Worm (Caenorhabditis elegans) whole organism, young adult: Measurements from ENCODE around the gene spo-11.
A peak's percentile ranks its signal among the peaks of the same experiment; 100 is the strongest.

Experiments used
- B0035.1 ChIP-seq: sonication (generic microtip); optimal IDR thresholded peaks from 2 replicates; lab custom pipeline; 2016; ENCODE audit warnings: missing genetic modification characterization, mild to moderate bottlenecking, missing compliant biosample characterization, missing genotype, missing genetic modification reagents
- B0336.3 ChIP-seq: fragments of 200-800 bp; sonication (Bioruptor generic); IDR thresholded peaks from 2 replicates; pipeline ENCODE4 v1.3.6; 2022; ENCODE audit warnings: missing genetic modification characterization, missing compliant biosample characterization
- C17E4.6 ChIP-seq: fragments of 200-800 bp; sonication (Bioruptor generic); IDR thresholded peaks from 2 replicates; pipeline ENCODE4 v1.3.6; 2022; ENCODE audit warnings: missing genetic modification reagents, missing genetic modification characterization, missing compliant biosample characterization
- F22D6.2 ChIP-seq: sonication (generic microtip); optimal IDR thresholded peaks from 2 replicates; lab custom pipeline; 2016; ENCODE audit warnings: mild to moderate bottlenecking, missing genetic modification characterization, missing compliant biosample characterization
- F23B12.7 ChIP-seq: sonication (generic microtip); optimal IDR thresholded peaks from 2 replicates; lab custom pipeline; 2017; ENCODE audit warnings: missing genetic modification characterization, mild to moderate bottlenecking, missing compliant biosample characterization, antibody characterized with exemption, moderate library complexity; ENCODE audit not compliant: insufficient read depth
- F52B5.7 ChIP-seq: sonication (generic microtip); optimal IDR thresholded peaks from 2 replicates; lab custom pipeline; 2016; ENCODE audit warnings: mild to moderate bottlenecking, missing genetic modification characterization, missing compliant biosample characterization
- K11D2.4 ChIP-seq: fragments of 200-800 bp; sonication (Bioruptor generic); IDR thresholded peaks from 2 replicates; pipeline ENCODE4 v1.3.6; 2022; ENCODE audit warnings: missing genetic modification reagents, missing genetic modification characterization, missing compliant biosample characterization
- T26A5.8 ChIP-seq: sonication (generic microtip); optimal IDR thresholded peaks from 2 replicates; lab custom pipeline; 2016; ENCODE audit warnings: missing genetic modification characterization, missing compliant biosample characterization
- Y56A3A.18 ChIP-seq: fragments of 200-800 bp; sonication (Bioruptor generic); IDR thresholded peaks from 2 replicates; pipeline ENCODE4 v1.3.6; 2022; ENCODE audit warnings: missing genetic modification reagents, missing genetic modification characterization, missing compliant biosample characterization
- aptf-2 ChIP-seq: fragments of 200-800 bp; sonication (Bioruptor generic); conservative IDR thresholded peaks from 2 replicates; pipeline ENCODE4 v1.3.6; 2022; ENCODE audit warnings: missing genetic modification reagents, missing genetic modification characterization, missing compliant biosample characterization
- attf-5 ChIP-seq: fragments of 200-800 bp; sonication (Bioruptor generic); optimal IDR thresholded peaks from 2 replicates; lab custom pipeline; 2018; ENCODE audit warnings: mild to moderate bottlenecking, missing genetic modification characterization, missing compliant biosample characterization
- bed-2 ChIP-seq: fragments of 200-800 bp; sonication (Bioruptor generic); IDR thresholded peaks from 2 replicates; pipeline ENCODE4 v1.3.6; 2022; ENCODE audit warnings: missing genetic modification reagents, missing genetic modification characterization, missing compliant biosample characterization
- cebp-1 ChIP-seq, 2 experiments: fragments of 200-800 bp in 1 of 2; sonication (Bioruptor generic) in 1 of 2; sonication (generic microtip) in 1 of 2; IDR thresholded peaks in 1 of 2; optimal IDR thresholded peaks in 1 of 2; 2 replicates each; pipeline versions ENCODE4 v1.3.6 to Lab custom; 2017 to 2022; ENCODE audit warnings: missing compliant biosample characterization in 2 of 2, missing genetic modification characterization in 2 of 2, mild to moderate bottlenecking in 1 of 2, missing genetic modification reagents in 1 of 2, moderate library complexity in 1 of 2
- cebp-2 ChIP-seq: fragments of 200-800 bp; sonication (Bioruptor generic); IDR thresholded peaks from 2 replicates; pipeline ENCODE4 v1.3.6; 2022; ENCODE audit warnings: missing genetic modification characterization, missing compliant biosample characterization
- ceh-40 ChIP-seq: fragments of 200-800 bp; sonication (Bioruptor generic); IDR thresholded peaks from 2 replicates; pipeline ENCODE4 v1.3.6; 2022; ENCODE audit warnings: missing genetic modification characterization, missing compliant biosample characterization
- ceh-58 ChIP-seq: fragments of 200-800 bp; sonication (Bioruptor generic); IDR thresholded peaks from 2 replicates; pipeline ENCODE4 v1.3.6; 2022; ENCODE audit warnings: missing genetic modification characterization, missing compliant biosample characterization
- ceh-79 ChIP-seq: sonication (generic microtip); optimal IDR thresholded peaks from 2 replicates; lab custom pipeline; 2017; ENCODE audit warnings: mild to moderate bottlenecking, missing genetic modification characterization, missing compliant biosample characterization
- dox-1 ChIP-seq: fragments of 200-800 bp; sonication (Bioruptor generic); IDR thresholded peaks from 2 replicates; pipeline ENCODE4 v1.3.6; 2022; ENCODE audit warnings: missing genetic modification reagents, missing genetic modification characterization, missing compliant biosample characterization
- dpff-1 ChIP-seq: sonication (generic microtip); optimal IDR thresholded peaks from 2 replicates; lab custom pipeline; 2017; ENCODE audit warnings: mild to moderate bottlenecking, missing genetic modification characterization, missing compliant biosample characterization
- efl-1 ChIP-seq: fragments of 150-350 bp; optimal IDR thresholded peaks from 2 replicates; lab custom pipeline; 2014; ENCODE audit warnings: missing biosample characterization, missing genetic modification reagents, missing genetic modification characterization
- egl-44 ChIP-seq: fragments of 200-800 bp; sonication (Bioruptor generic); IDR thresholded peaks from 2 replicates; pipeline ENCODE4 v1.3.6; 2022; ENCODE audit warnings: missing genetic modification reagents, missing genetic modification characterization, missing compliant biosample characterization
- egrh-3 ChIP-seq: fragments of 200-800 bp; sonication (Bioruptor generic); IDR thresholded peaks from 2 replicates; pipeline ENCODE4 v1.3.6; 2022; ENCODE audit warnings: missing genetic modification reagents, missing genetic modification characterization, missing compliant biosample characterization
- ekl-4 ChIP-seq: fragments of 200-800 bp; sonication (Bioruptor generic); IDR thresholded peaks from 2 replicates; pipeline ENCODE4 v1.3.6; 2022; ENCODE audit warnings: missing genetic modification reagents, missing genetic modification characterization, missing compliant biosample characterization
- ets-4 ChIP-seq: fragments of 200-800 bp; sonication (Bioruptor generic); optimal IDR thresholded peaks from 2 replicates; lab custom pipeline; 2018; ENCODE audit warnings: mild to moderate bottlenecking, missing genetic modification characterization, missing compliant biosample characterization
- him-1 ChIP-seq: sonication (generic microtip); optimal IDR thresholded peaks from 2 replicates; lab custom pipeline; 2016; ENCODE audit warnings: missing genotype, missing genetic modification reagents, missing genetic modification characterization, missing compliant biosample characterization
- hsf-1 ChIP-seq: fragments of 200-800 bp; sonication (Bioruptor generic); IDR thresholded peaks from 2 replicates; pipeline ENCODE4 v1.3.6; 2022; ENCODE audit warnings: missing genetic modification reagents, missing genetic modification characterization, missing compliant biosample characterization
- lin-26 ChIP-seq: fragments of 200-800 bp; sonication (Bioruptor generic); IDR thresholded peaks from 2 replicates; pipeline ENCODE4 v1.3.6; 2022; ENCODE audit warnings: missing genetic modification reagents, missing genetic modification characterization, missing compliant biosample characterization
- lin-40 ChIP-seq: sonication (generic microtip); optimal IDR thresholded peaks from 2 replicates; lab custom pipeline; 2016; ENCODE audit warnings: missing genetic modification characterization, mild to moderate bottlenecking, missing compliant biosample characterization, missing genotype, missing genetic modification reagents
- lin-54 ChIP-seq: fragments of 200-800 bp; sonication (Bioruptor generic); optimal IDR thresholded peaks from 2 replicates; lab custom pipeline; 2018; ENCODE audit warnings: mild to moderate bottlenecking, missing genetic modification characterization, missing compliant biosample characterization
- lir-1 ChIP-seq: fragments of 200-800 bp; sonication (Bioruptor generic); conservative IDR thresholded peaks from 2 replicates; pipeline ENCODE4 v1.3.6; 2022; ENCODE audit warnings: missing genetic modification reagents, missing genetic modification characterization, missing compliant biosample characterization
- madf-10 ChIP-seq: sonication (generic microtip); optimal IDR thresholded peaks from 2 replicates; lab custom pipeline; 2016; ENCODE audit warnings: mild to moderate bottlenecking, missing genetic modification characterization, missing compliant biosample characterization
- mel-28 ChIP-seq: sonication (generic microtip); optimal IDR thresholded peaks from 2 replicates; lab custom pipeline; 2016; ENCODE audit warnings: borderline replicate concordance, mild to moderate bottlenecking, missing genetic modification characterization, missing compliant biosample characterization
- nfya-1 ChIP-seq: sonication (generic microtip); optimal IDR thresholded peaks from 2 replicates; lab custom pipeline; 2017; ENCODE audit warnings: antibody characterized with exemption, missing compliant biosample characterization, missing genetic modification characterization, borderline replicate concordance; ENCODE audit not compliant: insufficient read depth
- nhr-120 ChIP-seq: fragments of 200-800 bp; sonication (Bioruptor generic); IDR thresholded peaks from 2 replicates; pipeline ENCODE4 v1.3.6; 2022; ENCODE audit warnings: missing genetic modification characterization, missing compliant biosample characterization
- nhr-179 ChIP-seq: sonication (generic microtip); optimal IDR thresholded peaks from 2 replicates; lab custom pipeline; 2016; ENCODE audit warnings: mild to moderate bottlenecking, missing genetic modification characterization, missing compliant biosample characterization
- nhr-80 ChIP-seq: sonication (generic microtip); optimal IDR thresholded peaks from 2 replicates; lab custom pipeline; 2016; ENCODE audit warnings: missing genetic modification characterization, missing compliant biosample characterization
- rec-8 ChIP-seq, 2 experiments: sonication (generic microtip); optimal IDR thresholded peaks; 2 replicates each; lab custom pipeline; 2016; ENCODE audit warnings: mild to moderate bottlenecking in 2 of 2, missing genetic modification characterization in 2 of 2, missing genetic modification reagents in 2 of 2, missing genotype in 2 of 2, missing biosample characterization in 1 of 2, missing compliant biosample characterization in 1 of 2, moderate library complexity in 1 of 2
- snpc-1.1 ChIP-seq: sonication (generic microtip); optimal IDR thresholded peaks from 2 replicates; lab custom pipeline; 2017; ENCODE audit warnings: missing genetic modification characterization, mild to moderate bottlenecking, missing compliant biosample characterization, antibody characterized with exemption, moderate library complexity, missing genotype, missing genetic modification reagents; ENCODE audit not compliant: insufficient read depth
- snpc-3.4 ChIP-seq: sonication (generic microtip); optimal IDR thresholded peaks from 2 replicates; lab custom pipeline; 2017; ENCODE audit warnings: missing genetic modification characterization, mild to moderate bottlenecking, missing compliant biosample characterization, antibody characterized with exemption, moderate library complexity, missing genotype, missing genetic modification reagents
- snpc-4 ChIP-seq, 5 experiments: fragments of 150-350 bp in 1 of 5; sonication (generic microtip) in 4 of 5; optimal IDR thresholded peaks; 2 replicates each; lab custom pipeline; 2014 to 2018; ENCODE audit warnings: missing genetic modification characterization in 5 of 5, missing biosample characterization in 3 of 5, antibody characterized with exemption in 2 of 5, mild to moderate bottlenecking in 2 of 5, missing compliant biosample characterization in 2 of 5, missing genotype in 2 of 5, moderate library complexity in 2 of 5, missing genetic modification reagents in 1 of 5
- xnd-1 ChIP-seq: sonication (generic microtip); optimal IDR thresholded peaks from 2 replicates; lab custom pipeline; 2016; ENCODE audit warnings: missing genotype, missing genetic modification reagents, missing genetic modification characterization, missing compliant biosample characterization
- zim-3 ChIP-seq: sonication (generic microtip); optimal IDR thresholded peaks from 2 replicates; lab custom pipeline; 2017; ENCODE audit warnings: mild to moderate bottlenecking, missing genetic modification characterization, moderate library complexity, missing compliant biosample characterization
- ztf-18 ChIP-seq: sonication (generic microtip); optimal IDR thresholded peaks from 2 replicates; lab custom pipeline; 2016; ENCODE audit warnings: missing genotype, mild to moderate bottlenecking, missing genetic modification characterization, missing compliant biosample characterization
- ztf-22 ChIP-seq: fragments of 200-800 bp; sonication (Bioruptor generic); optimal IDR thresholded peaks from 2 replicates; lab custom pipeline; 2018; ENCODE audit warnings: mild to moderate bottlenecking, missing genetic modification characterization, moderate library complexity, missing compliant biosample characterization
- ztf-25 ChIP-seq: fragments of 200-800 bp; sonication (Bioruptor generic); IDR thresholded peaks from 2 replicates; pipeline ENCODE4 v1.3.6; 2022; ENCODE audit warnings: missing genetic modification reagents, missing genetic modification characterization, missing compliant biosample characterization
- ztf-3 ChIP-seq: fragments of 200-800 bp; sonication (Bioruptor generic); optimal IDR thresholded peaks from 2 replicates; lab custom pipeline; 2018; ENCODE audit warnings: mild to moderate bottlenecking, missing genetic modification characterization, missing compliant biosample characterization

spo-11 gene

ce11 chrIV:11118837-11119491 lies 5.7 kb downstream of the spo-11 start, which contains the start of the genes imp-2 and enpl-1 (continued):
- TF ChIP-seq C17E4.6 (GFP tag; lab: Robert Waterston, UW) (no peak), lin-40 (tag; lab: Kevin White, UChicago) (peak; percentile 85), rec-8 (tag; optimal IDR thresholded peaks at IDR 0.05; lab: Kevin White, UChicago) (no peak), madf-10 (peak; percentile 77), cebp-2 (GFP tag; lab: Robert Waterston, UW) (no peak), attf-5 (peak; percentile 88), lin-54 (GFP tag; lab: Kevin White, UChicago) (peak; percentile 82), ceh-79 (tag; lab: Kevin White, UChicago) (no peak), F23B12.7 (tag; lab: Kevin White, UChicago) (peak; percentile 21), lin-26 (peak; percentile 66; the same call in 1 of the 2 replicates), Y56A3A.18 (GFP tag; lab: Robert Waterston, UW) (no peak), nhr-80 (peak; percentile 96), mel-28 (tag; lab: Kevin White, UChicago) (no peak), hsf-1 (GFP tag; lab: Robert Waterston, UW) (no peak), snpc-3.4 (tag; lab: Kevin White, UChicago) (no peak), egrh-3 (peak; percentile 69), egl-44 (GFP tag; lab: Robert Waterston, UW) (peak; percentile 55; the same call in 1 of the 2 replicates), F22D6.2 (tag; lab: Kevin White, UChicago) (peak; percentile 51), bed-2 (GFP tag; lab: Robert Waterston, UW) (no peak), nfya-1 (tag; lab: Kevin White, UChicago) (no peak), nhr-120 (no peak), ztf-25 (GFP tag; lab: Robert Waterston, UW) (0 out of 2 replicates have a peak, but pooled peaks have one; percentile 30), aptf-2 (no peak), him-1 (tag; lab: Kevin White, UChicago) (no peak), ztf-3 (GFP tag; lab: Kevin White, UChicago) (no peak), dox-1 (peak; percentile 96), ekl-4 (peak; percentile 91), ets-4 (GFP tag; lab: Kevin White, UChicago) (peak; percentile 80), ceh-40 (GFP tag; lab: Robert Waterston, UW) (no peak), ceh-58 (GFP tag; lab: Robert Waterston, UW) (no peak), xnd-1 (tag; lab: Kevin White, UChicago) (no peak), nhr-179 (tag; lab: Kevin White, UChicago) (no peak), efl-1 (peak; percentile 23), snpc-4 (GFP tag; optimal IDR thresholded peaks at IDR 0.05; lab: Kevin White, UChicago) (no peak), snpc-4 (tag; optimal IDR thresholded peaks at IDR 0.05; lab: Kevin White, UChicago) (peak in 3 of 4 experiments; percentile 68 to 78 (median 71)), T26A5.8 (tag; lab: Kevin White, UChicago) (no peak), zim-3 (tag; lab: Kevin White, UChicago) (no peak), K11D2.4 (GFP tag; lab: Robert Waterston, UW) (peak; percentile 60), snpc-1.1 (no peak), F52B5.7 (tag; lab: Kevin White, UChicago) (no peak), ztf-18 (tag; lab: Kevin White, UChicago) (peak; percentile 76), cebp-1 (GFP tag; IDR thresholded peaks at IDR 0.05; lab: Robert Waterston, UW) (0 out of 2 replicates have a peak, but pooled peaks have one; percentile 12), cebp-1 (tag; optimal IDR thresholded peaks at IDR 0.05; lab: Kevin White, UChicago) (peak; percentile 82), ztf-22 (GFP tag; lab: Kevin White, UChicago) (peak; percentile 48), lir-1 (peak; percentile 58; the same call in 1 of the 2 replicates), dpff-1 (tag; lab: Kevin White, UChicago) (no peak), B0336.3 (peak; percentile 83), B0035.1 (tag; lab: Kevin White, UChicago) (no peak)
